Worm (Caenorhabditis elegans) whole organism, L2 larva: ENCODE measurements around the gene fbxa-78.
A peak's percentile ranks its signal among the peaks of the same experiment; 100 is the strongest.

Experiments
- F13H6.1 ChIP-seq: sonication (generic microtip); optimal IDR thresholded peaks from 2 replicates; lab custom pipeline; 2016; ENCODE audit warnings: missing genetic modification characterization, missing compliant biosample characterization
- R02D3.7 ChIP-seq: fragments of 150-350 bp; optimal IDR thresholded peaks from 2 replicates; lab custom pipeline; 2014; ENCODE audit warnings: missing biosample characterization, missing genetic modification characterization
- ZK546.5 ChIP-seq: sonication (generic microtip); optimal IDR thresholded peaks from 2 replicates; lab custom pipeline; 2017; ENCODE audit warnings: missing biosample characterization, missing genetic modification characterization
- alr-1 ChIP-seq: fragments of 150-350 bp; optimal IDR thresholded peaks from 2 replicates; lab custom pipeline; 2014; ENCODE audit warnings: missing biosample characterization, missing genetic modification characterization
- aly-2 ChIP-seq: fragments of 150-350 bp; optimal IDR thresholded peaks from 2 replicates; lab custom pipeline; 2014; ENCODE audit warnings: missing biosample characterization, missing genetic modification characterization
- ama-1 ChIP-seq: fragments of 150-350 bp; optimal IDR thresholded peaks from 2 replicates; lab custom pipeline; 2018; ENCODE audit warnings: inconsistent platforms
- blmp-1 ChIP-seq: sonication (generic microtip); optimal IDR thresholded peaks from 2 replicates; lab custom pipeline; 2017; ENCODE audit warnings: missing genetic modification characterization, mild to moderate bottlenecking, missing compliant biosample characterization, antibody characterized with exemption, moderate library complexity; ENCODE audit not compliant: insufficient read depth
- ceh-16 ChIP-seq: fragments of 150-350 bp; optimal IDR thresholded peaks from 2 replicates; lab custom pipeline; 2014; ENCODE audit warnings: missing biosample characterization, missing genetic modification characterization
- ceh-82 ChIP-seq: fragments of 150-350 bp; optimal IDR thresholded peaks from 2 replicates; lab custom pipeline; 2014; ENCODE audit warnings: missing biosample characterization, missing genetic modification characterization
- crh-2 ChIP-seq: sonication (generic microtip); optimal IDR thresholded peaks from 2 replicates; lab custom pipeline; 2017; ENCODE audit warnings: missing biosample characterization, missing genetic modification characterization
- egl-27 ChIP-seq: sonication (generic microtip); optimal IDR thresholded peaks from 3 replicates; lab custom pipeline; 2017; ENCODE audit warnings: missing biosample characterization, missing genetic modification reagents, missing genetic modification characterization
- fos-1 ChIP-seq: fragments of 150-350 bp; optimal IDR thresholded peaks from 2 replicates; lab custom pipeline; 2014; ENCODE audit warnings: missing biosample characterization, missing genetic modification characterization
- gmeb-1 ChIP-seq: fragments of 150-350 bp; optimal IDR thresholded peaks from 2 replicates; lab custom pipeline; 2014; ENCODE audit warnings: missing biosample characterization, missing genetic modification characterization
- lin-11 ChIP-seq: fragments of 150-350 bp; sonication (generic microtip); optimal IDR thresholded peaks from 2 replicates; lab custom pipeline; 2014; ENCODE audit warnings: missing biosample characterization, missing genetic modification characterization, inconsistent platforms, mixed read lengths
- lin-13 ChIP-seq: fragments of 150-350 bp; optimal IDR thresholded peaks from 2 replicates; lab custom pipeline; 2014; ENCODE audit warnings: missing biosample characterization, missing genetic modification reagents, missing genetic modification characterization
- lin-39 ChIP-seq: fragments of 150-350 bp; optimal IDR thresholded peaks from 2 replicates; lab custom pipeline; 2014; ENCODE audit warnings: missing biosample characterization, missing genetic modification reagents, missing genetic modification characterization
- lsy-2 ChIP-seq, 2 experiments: fragments of 150-350 bp in 1 of 2; sonication (generic microtip) in 1 of 2; optimal IDR thresholded peaks; 2 replicates each; lab custom pipeline; 2014 to 2017; ENCODE audit warnings: missing biosample characterization in 2 of 2, missing genetic modification characterization in 2 of 2
- mab-5 ChIP-seq: fragments of 150-350 bp; optimal IDR thresholded peaks from 2 replicates; lab custom pipeline; 2014; ENCODE audit warnings: missing biosample characterization, missing genetic modification characterization
- mbf-1 ChIP-seq: sonication (generic microtip); optimal IDR thresholded peaks from 2 replicates; lab custom pipeline; 2017; ENCODE audit warnings: missing biosample characterization, missing genetic modification characterization
- mdl-1 ChIP-seq, 2 experiments: fragments of 150-350 bp in 1 of 2; sonication (generic microtip) in 1 of 2; optimal IDR thresholded peaks; 2 replicates each; lab custom pipeline; 2017; ENCODE audit warnings: missing biosample characterization in 2 of 2, missing genetic modification characterization in 2 of 2
- nhr-10 ChIP-seq: sonication (generic microtip); optimal IDR thresholded peaks from 2 replicates; lab custom pipeline; 2017; ENCODE audit warnings: missing biosample characterization, missing genetic modification characterization
- nhr-11 ChIP-seq: fragments of 150-350 bp; optimal IDR thresholded peaks from 2 replicates; lab custom pipeline; 2014; ENCODE audit warnings: missing biosample characterization, missing genetic modification characterization
- nhr-129 ChIP-seq: fragments of 150-350 bp; optimal IDR thresholded peaks from 2 replicates; lab custom pipeline; 2014; ENCODE audit warnings: missing biosample characterization, missing genetic modification characterization
- nhr-21 ChIP-seq: fragments of 150-350 bp; optimal IDR thresholded peaks from 2 replicates; lab custom pipeline; 2014; ENCODE audit warnings: missing biosample characterization, missing genetic modification characterization
- nhr-6 ChIP-seq: fragments of 150-350 bp; optimal IDR thresholded peaks from 2 replicates; lab custom pipeline; 2014; ENCODE audit warnings: missing biosample characterization, missing genetic modification characterization
- sem-4 ChIP-seq: fragments of 150-350 bp; optimal IDR thresholded peaks from 2 replicates; lab custom pipeline; 2014; ENCODE audit warnings: missing biosample characterization, missing genetic modification reagents, missing genetic modification characterization
- skn-1 ChIP-seq: sonication (generic microtip); optimal IDR thresholded peaks from 2 replicates; lab custom pipeline; 2017; ENCODE audit warnings: missing biosample characterization, missing genetic modification characterization
- sma-3 ChIP-seq: sonication (generic microtip); optimal IDR thresholded peaks from 2 replicates; lab custom pipeline; 2016; ENCODE audit warnings: missing genetic modification reagents, missing genetic modification characterization, missing compliant biosample characterization
- sma-9 ChIP-seq, 2 experiments: fragments of 150-350 bp in 1 of 2; sonication (generic microtip) in 1 of 2; optimal IDR thresholded peaks; 2 replicates each; lab custom pipeline; 2014 to 2016; ENCODE audit warnings: missing genetic modification characterization in 2 of 2, mild to moderate bottlenecking in 1 of 2, missing biosample characterization in 1 of 2, missing compliant biosample characterization in 1 of 2, missing genetic modification reagents in 1 of 2, moderate library complexity in 1 of 2
- snpc-4 ChIP-seq: fragments of 150-350 bp; optimal IDR thresholded peaks from 2 replicates; lab custom pipeline; 2014; ENCODE audit warnings: missing biosample characterization, missing genetic modification characterization
- unc-39 ChIP-seq: fragments of 150-350 bp; optimal IDR thresholded peaks from 2 replicates; lab custom pipeline; 2014; ENCODE audit warnings: missing biosample characterization, missing genetic modification characterization
- unc-55 ChIP-seq: fragments of 150-350 bp; sonication (generic microtip); optimal IDR thresholded peaks from 3 replicates; lab custom pipeline; 2014; ENCODE audit warnings: missing biosample characterization, missing genetic modification reagents, missing genetic modification characterization
- unc-62 ChIP-seq: fragments of 150-350 bp; optimal IDR thresholded peaks from 2 replicates; lab custom pipeline; 2014; ENCODE audit warnings: missing biosample characterization, missing genetic modification reagents, missing genetic modification characterization
- zag-1 ChIP-seq: fragments of 150-350 bp; optimal IDR thresholded peaks from 2 replicates; lab custom pipeline; 2014; ENCODE audit warnings: missing biosample characterization, missing genetic modification characterization
- ztf-1 ChIP-seq: fragments of 200-800 bp; sonication (Bioruptor generic); conservative IDR thresholded peaks from 2 replicates; pipeline ENCODE4 v1.3.6; 2022; ENCODE audit warnings: missing genetic modification characterization, missing compliant biosample characterization

fbxa-78 gene

ce11 chrIII:1223319-1224093, 34.8 kb downstream of the fbxa-78 start:
- TF ChIP-seq nhr-6 (tag; lab: Kevin White, UChicago) (no peak), mbf-1 (tag; lab: Kevin White, UChicago) (no peak), ZK546.5 (tag; lab: Kevin White, UChicago) (no peak), crh-2 (tag; lab: Kevin White, UChicago) (peak; percentile 85), F13H6.1 (tag; lab: Kevin White, UChicago) (peak; percentile 61), R02D3.7 (tag; lab: Kevin White, UChicago) (no peak), lin-13 (GFP tag; lab: Kevin White, UChicago) (peak; percentile 36), snpc-4 (tag; lab: Kevin White, UChicago) (no peak), sma-9 (GFP tag; optimal IDR thresholded peaks at IDR 0.05; lab: Kevin White, UChicago) (peak; percentile 62), sma-9 (tag; optimal IDR thresholded peaks at IDR 0.05; lab: Kevin White, UChicago) (no peak), mab-5 (tag; lab: Kevin White, UChicago) (no peak), ztf-1 (GFP tag; lab: Robert Waterston, UW) (no peak), ceh-82 (no peak), blmp-1 (tag; lab: Kevin White, UChicago) (no peak), ceh-16 (tag; lab: Kevin White, UChicago) (no peak), nhr-129 (tag; lab: Kevin White, UChicago) (peak; percentile 25), mdl-1 (tag; optimal IDR thresholded peaks at IDR 0.05; lab: Kevin White, UChicago) (no peak), skn-1 (no peak), sma-3 (GFP tag; lab: Kevin White, UChicago) (no peak), fos-1 (peak; percentile 68)
- TF ChIP-seq, all 48 proteins: peak for 6

ce11 chrIII:1221995-1222394, 36.3 kb downstream of the fbxa-78 start:
- TF ChIP-seq sem-4 (tag; lab: Kevin White, UChicago): no peak
- no peak for TF ChIP-seq nhr-10
- no peak for TF ChIP-seq unc-62 (GFP tag; lab: Kevin White, UChicago)
- peak; percentile 65 for TF ChIP-seq fos-1
- no peak for TF ChIP-seq nhr-21 (tag; lab: Kevin White, UChicago)
- no peak for TF ChIP-seq nhr-6 (tag; lab: Kevin White, UChicago)
- no peak for TF ChIP-seq sma-3 (GFP tag; lab: Kevin White, UChicago)
- no peak for TF ChIP-seq crh-2 (tag; lab: Kevin White, UChicago)
- TF ChIP-seq unc-39: no peak

- TF ChIP-seq skn-1: no peak
- peak; percentile 50 for TF ChIP-seq fos-1
- no peak for TF ChIP-seq unc-39
- no peak for TF ChIP-seq ama-1 (lab: Kevin White, UChicago)
- TF ChIP-seq nhr-11 (tag; lab: Kevin White, UChicago): no peak
- no peak for TF ChIP-seq egl-27 (tag; lab: Kevin White, UChicago)
Observed at ce11 chrIII:1220012-1220411, 38.2 kb downstream of the fbxa-78 start.

- TF ChIP-seq mab-5 (tag; lab: Kevin White, UChicago) (no peak), ztf-1 (GFP tag; lab: Robert Waterston, UW) (no peak), lin-39 (tag; lab: Kevin White, UChicago) (no peak), lin-13 (GFP tag; lab: Kevin White, UChicago) (peak; percentile 58), ceh-82 (no peak), skn-1 (no peak)
Observed at ce11 chrIII:1218998-1219397, 39.3 kb downstream of the fbxa-78 start.

- TF ChIP-seq lsy-2 (tag; optimal IDR thresholded peaks at IDR 0.05; lab: Kevin White, UChicago): peak in 1 of 2 experiments; percentile 15
- TF ChIP-seq nhr-129 (tag; lab: Kevin White, UChicago): no peak
Observed at ce11 chrIII:1218221-1218620, 40.0 kb downstream of the fbxa-78 start.

ce11 chrIII:1216096-1216495, 42.2 kb downstream of the fbxa-78 start:
- TF ChIP-seq nhr-21 (tag; lab: Kevin White, UChicago): no peak
- no peak for TF ChIP-seq unc-39
- TF ChIP-seq sma-3 (GFP tag; lab: Kevin White, UChicago): no peak
- no peak for TF ChIP-seq unc-55 (GFP tag; lab: Kevin White, UChicago)
- TF ChIP-seq blmp-1 (tag; lab: Kevin White, UChicago): no peak
- TF ChIP-seq alr-1 (tag; lab: Kevin White, UChicago): no peak
- TF ChIP-seq gmeb-1: no peak
- no peak for TF ChIP-seq aly-2
- no peak for TF ChIP-seq ztf-1 (GFP tag; lab: Robert Waterston, UW)
- no peak for TF ChIP-seq lsy-2 (tag; optimal IDR thresholded peaks at IDR 0.05; lab: Kevin White, UChicago)
- no peak for TF ChIP-seq lin-13 (GFP tag; lab: Kevin White, UChicago)
- TF ChIP-seq egl-27 (tag; lab: Kevin White, UChicago): no peak
- no peak for TF ChIP-seq F13H6.1 (tag; lab: Kevin White, UChicago)
- no peak for TF ChIP-seq sma-9 (GFP tag; optimal IDR thresholded peaks at IDR 0.05; lab: Kevin White, UChicago)
- no peak for TF ChIP-seq sma-9 (tag; optimal IDR thresholded peaks at IDR 0.05; lab: Kevin White, UChicago)
- TF ChIP-seq zag-1 (tag; lab: Kevin White, UChicago): no peak
- no peak for TF ChIP-seq nhr-11 (tag; lab: Kevin White, UChicago)
- TF ChIP-seq lin-11 (tag; lab: Kevin White, UChicago): no peak
- no peak for TF ChIP-seq crh-2 (tag; lab: Kevin White, UChicago)
